Fruit fly (Drosophila melanogaster): ENCODE data around the gene CG34247.

The CG34247 gene

dm6 chr3L:16309972-16310371 lies 48.6 kb upstream of the CG34247 start (continued):
- TF ChIP-seq CG9215 (GFP tag; IDR thresholded peaks at IDR 0.05) (peak; percentile 42), CG17568 (GFP tag; optimal IDR thresholded peaks at IDR 0.05) (no peak), pnt (GFP tag; optimal IDR thresholded peaks at IDR 0.05) (no peak)

- TF ChIP-seq CG11247 (GFP tag; IDR thresholded peaks at IDR 0.05) (no peak), Gug (GFP tag; IDR thresholded peaks at IDR 0.05) (0 out of 4 replicates have a peak, but pooled peaks have one; percentile 2)
These were observed 47.0 kb upstream of the CG34247 start, which contains the start of gene CG13042 for dm6 chr3L:16308380-16308779. CG13042 (minus strand) TSS chr3L:16308480.

- TF ChIP-seq tup (GFP tag; optimal IDR thresholded peaks at IDR 0.05) (no peak), cas (GFP tag; IDR thresholded peaks at IDR 0.05) (no peak), zf30C (GFP tag; optimal IDR thresholded peaks at IDR 0.05) (no peak), tio (GFP tag; optimal IDR thresholded peaks at IDR 0.05) (no peak), CG4328 (GFP tag; optimal IDR thresholded peaks at IDR 0.05) (no peak), CG13424 (tag; optimal IDR thresholded peaks at IDR 0.05) (peak; percentile 34), CG3407 (GFP tag; optimal IDR thresholded peaks at IDR 0.05) (no peak), Ravus (GFP tag; IDR thresholded peaks at IDR 0.05) (no peak), dmrt11E (tag; optimal IDR thresholded peaks at IDR 0.05) (no peak), CG12942 (GFP tag; optimal IDR thresholded peaks at IDR 0.05) (no peak), Sry-δ (GFP tag; optimal IDR thresholded peaks at IDR 0.05) (no peak), esg (GFP tag; conservative IDR thresholded peaks at IDR 0.05) (no peak), CG9727 (GFP tag; optimal IDR thresholded peaks at IDR 0.05) (no peak), az2 (GFP tag; optimal IDR thresholded peaks at IDR 0.05) (no peak), CG2120 (GFP tag; optimal IDR thresholded peaks at IDR 0.05) (no peak), CG11456 (GFP tag; IDR thresholded peaks at IDR 0.05) (no peak), CG31441 (GFP tag; IDR thresholded peaks at IDR 0.05) (0 out of 2 replicates have a peak, but pooled peaks have one; percentile 23), CG9932 (GFP tag; IDR thresholded peaks at IDR 0.05) (no peak), Atf-2 (GFP tag; optimal IDR thresholded peaks at IDR 0.05) (no peak), Ets97D (GFP tag; optimal IDR thresholded peaks at IDR 0.05) (no peak), pan (optimal IDR thresholded peaks at IDR 0.05) (no peak), pan (GFP tag; optimal IDR thresholded peaks at IDR 0.05 in 1 of 2, IDR thresholded peaks at IDR 0.05 in 1 of 2) (no peak), CG11093 (GFP tag; IDR thresholded peaks at IDR 0.05) (no peak), NK7.1 (GFP tag; optimal IDR thresholded peaks at IDR 0.05) (no peak), pho (GFP tag; optimal IDR thresholded peaks at IDR 0.05) (no peak), H15 (GFP tag; IDR thresholded peaks at IDR 0.05) (no peak), kni (GFP tag; optimal IDR thresholded peaks at IDR 0.05) (no peak), ken (GFP tag; IDR thresholded peaks at IDR 0.05) (no peak), Tbp (GFP tag; optimal IDR thresholded peaks at IDR 0.05) (no peak), NC2α (GFP tag; optimal IDR thresholded peaks at IDR 0.05) (no peak), en (GFP tag; optimal IDR thresholded peaks at IDR 0.05) (no peak), CG2678 (tag; optimal IDR thresholded peaks at IDR 0.05) (peak; percentile 42), toy (GFP tag; IDR thresholded peaks at IDR 0.05) (no peak), Jarid2 (GFP tag; optimal IDR thresholded peaks at IDR 0.05) (no peak), jigr1 (GFP tag; IDR thresholded peaks at IDR 0.05) (no peak), Hr51 (GFP tag; optimal IDR thresholded peaks at IDR 0.05) (peak in 1 of 2 experiments; percentile 37), oc (tag; optimal IDR thresholded peaks at IDR 0.05) (peak; percentile 7), sens-2 (GFP tag; IDR thresholded peaks at IDR 0.05) (no peak), CG10431 (GFP tag; optimal IDR thresholded peaks at IDR 0.05) (no peak), eyg (GFP tag; optimal IDR thresholded peaks at IDR 0.05) (no peak), wdn (GFP tag; IDR thresholded peaks at IDR 0.05) (no peak), D19B (GFP tag; optimal IDR thresholded peaks at IDR 0.05) (no peak)
These were observed 44.6 kb upstream of the CG34247 start, which contains the start of the genes CG13043 and CG13063 for dm6 chr3L:16305820-16306650. CG13043 (minus strand) TSS chr3L:16305870. CG13063 (plus strand) TSS chr3L:16306600.
